Worm (Caenorhabditis elegans) whole organism, L2 larva: ENCODE results near the gene fbxa-35.
"Not testable (repeated sequence)": the region's sequence is repeated elsewhere in the genome, so short reads cannot be mapped to it uniquely, and the experiment has no call there.

Experiments used
- C34F6.9 ChIP-seq: fragments of 150-350 bp; optimal IDR thresholded peaks from 2 replicates; lab custom pipeline; 2014; ENCODE audit warnings: missing biosample characterization, missing genetic modification characterization
- F13H6.1 ChIP-seq: sonication (generic microtip); optimal IDR thresholded peaks from 2 replicates; lab custom pipeline; 2016; ENCODE audit warnings: missing genetic modification characterization, missing compliant biosample characterization
- R02D3.7 ChIP-seq: fragments of 150-350 bp; optimal IDR thresholded peaks from 2 replicates; lab custom pipeline; 2014; ENCODE audit warnings: missing biosample characterization, missing genetic modification characterization
- Y55F3AM.14 ChIP-seq: fragments of 200-800 bp; sonication (Bioruptor generic); optimal IDR thresholded peaks from 2 replicates; lab custom pipeline; 2018; ENCODE audit warnings: mild to moderate bottlenecking, missing genetic modification characterization, missing compliant biosample characterization
- ZK546.5 ChIP-seq: sonication (generic microtip); optimal IDR thresholded peaks from 2 replicates; lab custom pipeline; 2017; ENCODE audit warnings: missing biosample characterization, missing genetic modification characterization
- alr-1 ChIP-seq: fragments of 150-350 bp; optimal IDR thresholded peaks from 2 replicates; lab custom pipeline; 2014; ENCODE audit warnings: missing biosample characterization, missing genetic modification characterization
- aly-2 ChIP-seq: fragments of 150-350 bp; optimal IDR thresholded peaks from 2 replicates; lab custom pipeline; 2014; ENCODE audit warnings: missing biosample characterization, missing genetic modification characterization
- ama-1 ChIP-seq: fragments of 150-350 bp; optimal IDR thresholded peaks from 2 replicates; lab custom pipeline; 2018; ENCODE audit warnings: inconsistent platforms
- crh-2 ChIP-seq: sonication (generic microtip); optimal IDR thresholded peaks from 2 replicates; lab custom pipeline; 2017; ENCODE audit warnings: missing biosample characterization, missing genetic modification characterization
- egl-27 ChIP-seq: sonication (generic microtip); optimal IDR thresholded peaks from 3 replicates; lab custom pipeline; 2017; ENCODE audit warnings: missing biosample characterization, missing genetic modification reagents, missing genetic modification characterization
- fos-1 ChIP-seq: fragments of 150-350 bp; optimal IDR thresholded peaks from 2 replicates; lab custom pipeline; 2014; ENCODE audit warnings: missing biosample characterization, missing genetic modification characterization
- lin-39 ChIP-seq: fragments of 150-350 bp; optimal IDR thresholded peaks from 2 replicates; lab custom pipeline; 2014; ENCODE audit warnings: missing biosample characterization, missing genetic modification reagents, missing genetic modification characterization
- mbf-1 ChIP-seq: sonication (generic microtip); optimal IDR thresholded peaks from 2 replicates; lab custom pipeline; 2017; ENCODE audit warnings: missing biosample characterization, missing genetic modification characterization
- nhr-129 ChIP-seq: fragments of 150-350 bp; optimal IDR thresholded peaks from 2 replicates; lab custom pipeline; 2014; ENCODE audit warnings: missing biosample characterization, missing genetic modification characterization
- nhr-21 ChIP-seq: fragments of 150-350 bp; optimal IDR thresholded peaks from 2 replicates; lab custom pipeline; 2014; ENCODE audit warnings: missing biosample characterization, missing genetic modification characterization
- nhr-237 ChIP-seq: fragments of 150-350 bp; optimal IDR thresholded peaks from 2 replicates; lab custom pipeline; 2014; ENCODE audit warnings: missing biosample characterization, missing genetic modification characterization
- nhr-25 ChIP-seq: fragments of 150-350 bp; sonication (generic microtip); optimal IDR thresholded peaks from 3 replicates; lab custom pipeline; 2014; ENCODE audit warnings: missing biosample characterization, missing genetic modification characterization
- nhr-6 ChIP-seq: fragments of 150-350 bp; optimal IDR thresholded peaks from 2 replicates; lab custom pipeline; 2014; ENCODE audit warnings: missing biosample characterization, missing genetic modification characterization
- nhr-77 ChIP-seq: fragments of 150-350 bp; optimal IDR thresholded peaks from 2 replicates; lab custom pipeline; 2014; ENCODE audit warnings: missing biosample characterization, missing genetic modification characterization
- peb-1 ChIP-seq: fragments of 150-350 bp; optimal IDR thresholded peaks from 2 replicates; lab custom pipeline; 2014; ENCODE audit warnings: missing biosample characterization, missing genetic modification characterization
- skn-1 ChIP-seq: sonication (generic microtip); optimal IDR thresholded peaks from 2 replicates; lab custom pipeline; 2017; ENCODE audit warnings: missing biosample characterization, missing genetic modification characterization
- sma-3 ChIP-seq: sonication (generic microtip); optimal IDR thresholded peaks from 2 replicates; lab custom pipeline; 2016; ENCODE audit warnings: missing genetic modification reagents, missing genetic modification characterization, missing compliant biosample characterization
- sma-9 ChIP-seq, 2 experiments: fragments of 150-350 bp in 1 of 2; sonication (generic microtip) in 1 of 2; optimal IDR thresholded peaks; 2 replicates each; lab custom pipeline; 2014 to 2016; ENCODE audit warnings: missing genetic modification characterization in 2 of 2, mild to moderate bottlenecking in 1 of 2, missing biosample characterization in 1 of 2, missing compliant biosample characterization in 1 of 2, missing genetic modification reagents in 1 of 2, moderate library complexity in 1 of 2
- unc-55 ChIP-seq: fragments of 150-350 bp; sonication (generic microtip); optimal IDR thresholded peaks from 3 replicates; lab custom pipeline; 2014; ENCODE audit warnings: missing biosample characterization, missing genetic modification reagents, missing genetic modification characterization
- unc-62 ChIP-seq: fragments of 150-350 bp; optimal IDR thresholded peaks from 2 replicates; lab custom pipeline; 2014; ENCODE audit warnings: missing biosample characterization, missing genetic modification reagents, missing genetic modification characterization
- ztf-1 ChIP-seq: fragments of 200-800 bp; sonication (Bioruptor generic); conservative IDR thresholded peaks from 2 replicates; pipeline ENCODE4 v1.3.6; 2022; ENCODE audit warnings: missing genetic modification characterization, missing compliant biosample characterization
- ztf-4 ChIP-seq: fragments of 150-350 bp; optimal IDR thresholded peaks from 2 replicates; lab custom pipeline; 2014; ENCODE audit warnings: missing biosample characterization, missing genetic modification characterization

fbxa-35 gene

ce11 chrIII:1256519-1256918 is 38.9 kb upstream of the fbxa-35 start, which contains the start of gene fbxa-208:
fbxa-208 (plus strand) TSS chrIII:1256819.
- not testable (repeated sequence) for TF ChIP-seq nhr-21, egl-27, skn-1 (tag; lab: Kevin White, UChicago)

- TF ChIP-seq sma-3 (GFP tag; lab: Kevin White, UChicago); ztf-1 (GFP tag; lab: Robert Waterston, UW); aly-2 (tag; lab: Kevin White, UChicago): not testable (repeated sequence)
Observed at ce11 chrIII:1258358-1258757, 37.1 kb upstream of the fbxa-35 start, which contains the start of gene fbxa-78. fbxa-78 (minus strand) TSS chrIII:1258458.

ce11 chrIII:1263692-1264091 is 31.8 kb upstream of the fbxa-35 start, which contains the start of gene srz-9:
srz-9 (plus strand) TSS chrIII:1263992.
- not testable (repeated sequence) for TF ChIP-seq nhr-129; egl-27 (tag; lab: Kevin White, UChicago); C34F6.9 (tag; lab: Kevin White, UChicago)

ce11 chrIII:1266799-1267198 is 28.7 kb upstream of the fbxa-35 start, which contains the start of gene fbxa-151:
fbxa-151 (minus strand) TSS chrIII:1266899.
- not testable (repeated sequence) for TF ChIP-seq alr-1, ZK546.5, peb-1 (tag; lab: Kevin White, UChicago)
- TF ChIP-seq, all 48 proteins: peak for 0; not testable (repeated sequence) for 48

ce11 chrIII:1269156-1269555 is 26.3 kb upstream of the fbxa-35 start, which contains the start of gene fbxa-32:
fbxa-32 (minus strand) TSS chrIII:1269256.
- TF ChIP-seq nhr-77 (tag; lab: Kevin White, UChicago) (no peak), R02D3.7 (no peak), alr-1 (tag; lab: Kevin White, UChicago) (no peak), ZK546.5 (tag; lab: Kevin White, UChicago) (no peak), nhr-6 (tag; lab: Kevin White, UChicago) (no peak), peb-1 (tag; lab: Kevin White, UChicago) (no peak), unc-62 (GFP tag; lab: Kevin White, UChicago) (no peak), ztf-4 (tag; lab: Kevin White, UChicago) (no peak), C34F6.9 (tag; lab: Kevin White, UChicago) (no peak), F13H6.1 (tag; lab: Kevin White, UChicago) (no peak), egl-27 (tag; lab: Kevin White, UChicago) (no peak), Y55F3AM.14 (no peak), mbf-1 (tag; lab: Kevin White, UChicago) (no peak), unc-55 (GFP tag; lab: Kevin White, UChicago) (no peak), fos-1 (tag; lab: Kevin White, UChicago) (no peak), sma-9 (GFP tag; optimal IDR thresholded peaks at IDR 0.05; lab: Kevin White, UChicago) (no peak), sma-9 (tag; optimal IDR thresholded peaks at IDR 0.05; lab: Kevin White, UChicago) (no peak), lin-39 (tag; lab: Kevin White, UChicago) (no peak), nhr-237 (no peak)

ce11 chrIII:1271378-1271926 is 24.0 kb upstream of the fbxa-35 start, which contains the start of gene fbxa-31:
fbxa-31 (minus strand) TSS chrIII:1271428.
- TF ChIP-seq unc-55 (GFP tag; lab: Kevin White, UChicago): no peak
- peak; percentile 5 for TF ChIP-seq crh-2 (tag; lab: Kevin White, UChicago)
- TF ChIP-seq lin-39 (tag; lab: Kevin White, UChicago): no peak
- no peak for TF ChIP-seq ama-1 (lab: Kevin White, UChicago)
- peak; percentile 75 for TF ChIP-seq fos-1 (tag; lab: Kevin White, UChicago)
- no peak for TF ChIP-seq R02D3.7

- peak; percentile 23 for TF ChIP-seq fos-1 (tag; lab: Kevin White, UChicago)
- no peak for TF ChIP-seq nhr-25 (tag; lab: Kevin White, UChicago)
- TF ChIP-seq egl-27 (tag; lab: Kevin White, UChicago): no peak
- TF ChIP-seq, all 48 proteins: peak for 1
Observed at ce11 chrIII:1273655-1274328, 21.7 kb upstream of the fbxa-35 start, which contains the start of gene fbxa-29. fbxa-29 (minus strand) TSS chrIII:1273705.
